Worm (Caenorhabditis elegans): ENCODE measurements around the gene oxy-4.

- TF ChIP-seq pha-4 (tag; optimal IDR thresholded peaks at IDR 0.05), result no peak
- no peak for TF ChIP-seq lin-32 (GFP tag; optimal IDR thresholded peaks at IDR 0.05)
- TF ChIP-seq snpc-4 (tag; optimal IDR thresholded peaks at IDR 0.05), result no peak
- no peak for TF ChIP-seq ztf-11 (tag; optimal IDR thresholded peaks at IDR 0.05)
- no peak for TF ChIP-seq lin-13 (tag; optimal IDR thresholded peaks at IDR 0.05)
- no peak for TF ChIP-seq unc-62 (GFP tag; optimal IDR thresholded peaks at IDR 0.05)
- no peak for TF ChIP-seq nhr-12 (tag; optimal IDR thresholded peaks at IDR 0.05)
These were observed 20.6 kb upstream of the oxy-4 start for ce11 chrIII:5179166-5179565.

Data from whole organism, mixed stage, embryonic.